Worm (Caenorhabditis elegans): Measurements from ENCODE around the gene tcc-1.

Gene tcc-1

DNA sequence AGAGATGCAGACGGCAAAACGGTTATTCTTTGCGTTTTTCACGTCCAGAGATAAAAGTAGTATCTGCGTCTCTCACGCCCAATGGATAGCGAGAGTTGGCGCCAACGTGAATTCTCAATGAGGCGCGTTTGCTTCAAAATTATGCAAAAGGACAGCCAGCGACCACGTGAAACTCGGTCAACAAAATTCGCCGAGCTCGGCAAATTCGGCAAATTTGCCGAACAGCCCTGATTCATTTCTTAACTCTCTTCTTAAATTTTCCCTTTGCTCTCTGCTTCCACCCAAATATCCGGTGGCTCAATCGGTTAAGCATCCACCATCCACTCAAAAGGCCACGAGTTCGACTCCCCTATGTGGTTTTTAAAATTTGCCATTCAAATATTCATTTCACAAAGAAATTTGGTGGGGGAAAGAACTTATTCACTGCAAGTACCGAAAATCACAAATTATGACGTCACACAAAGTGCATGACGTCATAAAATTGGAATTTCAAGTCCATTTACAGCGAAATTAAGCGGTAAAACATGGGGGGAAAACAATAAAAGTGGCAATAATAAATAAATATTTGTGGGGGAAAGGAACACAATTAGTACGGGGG lies 10.3 kb downstream of the tcc-1 start:
- TF ChIP-seq mbf-1 (tag; optimal IDR thresholded peaks at IDR 0.05) (no peak), lin-13 (GFP tag; optimal IDR thresholded peaks at IDR 0.05) (no peak), ztf-11 (tag; optimal IDR thresholded peaks at IDR 0.05) (no peak)

ce11 chrV:17844106-17844505 lies 11.7 kb downstream of the tcc-1 start, which contains the start of gene srh-286:
TSS of gene srh-286 (minus strand) at chrV:17844206.
- TF ChIP-seq snpc-4 (tag; optimal IDR thresholded peaks at IDR 0.05) (no peak), nhr-237 (tag; optimal IDR thresholded peaks at IDR 0.05) (no peak), dmd-4 (tag; optimal IDR thresholded peaks at IDR 0.05) (no peak), nhr-129 (tag; optimal IDR thresholded peaks at IDR 0.05) (no peak), mbf-1 (tag; optimal IDR thresholded peaks at IDR 0.05) (no peak), R02D3.7 (tag; optimal IDR thresholded peaks at IDR 0.05) (no peak), elt-1 (tag; optimal IDR thresholded peaks at IDR 0.05) (no peak)

ce11 chrV:17831350-17831749 lies 24.4 kb downstream of the tcc-1 start, which contains the start of gene srh-303:
TSS of gene srh-303 (plus strand) at chrV:17831650.
- no peak for TF ChIP-seq dmd-4 (tag; optimal IDR thresholded peaks at IDR 0.05)
- TF ChIP-seq unc-62 (GFP tag; optimal IDR thresholded peaks at IDR 0.05): no peak
- no peak for TF ChIP-seq lin-39 (tag; optimal IDR thresholded peaks at IDR 0.05)
- TF ChIP-seq peb-1 (tag; optimal IDR thresholded peaks at IDR 0.05): no peak
- TF ChIP-seq blmp-1 (tag; optimal IDR thresholded peaks at IDR 0.05; ENCODE audit: insufficient read depth): no peak
- no peak for TF ChIP-seq unc-55 (GFP tag; optimal IDR thresholded peaks at IDR 0.05)
- no peak for TF ChIP-seq ama-1 (optimal IDR thresholded peaks at IDR 0.05)
- TF ChIP-seq F13H6.1 (tag; optimal IDR thresholded peaks at IDR 0.05): no peak
- TF ChIP-seq nhr-12 (tag; optimal IDR thresholded peaks at IDR 0.05): no peak
- TF ChIP-seq elt-3 (tag; optimal IDR thresholded peaks at IDR 0.05): no peak
- no peak for TF ChIP-seq mbf-1 (tag; optimal IDR thresholded peaks at IDR 0.05)
- TF ChIP-seq egl-27 (tag; optimal IDR thresholded peaks at IDR 0.05): no peak
- no peak for TF ChIP-seq unc-39 (tag; optimal IDR thresholded peaks at IDR 0.05)
- no peak for TF ChIP-seq lsy-2 (tag; optimal IDR thresholded peaks at IDR 0.05)
- TF ChIP-seq mab-5 (tag; optimal IDR thresholded peaks at IDR 0.05): no peak
- TF ChIP-seq zag-1 (tag; optimal IDR thresholded peaks at IDR 0.05): no peak
- no peak for TF ChIP-seq mdl-1 (tag; optimal IDR thresholded peaks at IDR 0.05)
- no peak for TF ChIP-seq snpc-4 (tag; optimal IDR thresholded peaks at IDR 0.05)

ce11 chrV:17828310-17828709 lies 27.5 kb downstream of the tcc-1 start, which contains the start of gene srh-304:
TSS of gene srh-304 (plus strand) at chrV:17828610.
- TF ChIP-seq nhr-77 (tag; optimal IDR thresholded peaks at IDR 0.05) (no peak), unc-62 (GFP tag; optimal IDR thresholded peaks at IDR 0.05) (no peak), sma-9 (GFP tag; optimal IDR thresholded peaks at IDR 0.05) (no peak), sma-9 (tag; optimal IDR thresholded peaks at IDR 0.05) (no peak), elt-3 (tag; optimal IDR thresholded peaks at IDR 0.05) (no peak), lin-13 (GFP tag; optimal IDR thresholded peaks at IDR 0.05) (no peak), nhr-129 (tag; optimal IDR thresholded peaks at IDR 0.05) (no peak), skn-1 (tag; optimal IDR thresholded peaks at IDR 0.05) (no peak), nhr-21 (tag; optimal IDR thresholded peaks at IDR 0.05) (no peak), zag-1 (tag; optimal IDR thresholded peaks at IDR 0.05) (no peak), elt-1 (tag; optimal IDR thresholded peaks at IDR 0.05) (no peak), blmp-1 (tag; optimal IDR thresholded peaks at IDR 0.05; ENCODE audit: insufficient read depth) (no peak), sma-3 (GFP tag; optimal IDR thresholded peaks at IDR 0.05) (no peak), mab-5 (tag; optimal IDR thresholded peaks at IDR 0.05) (no peak), egl-27 (tag; optimal IDR thresholded peaks at IDR 0.05) (no peak), nhr-25 (tag; optimal IDR thresholded peaks at IDR 0.05) (no peak), ama-1 (optimal IDR thresholded peaks at IDR 0.05) (no peak), ceh-16 (tag; optimal IDR thresholded peaks at IDR 0.05) (no peak), unc-39 (tag; optimal IDR thresholded peaks at IDR 0.05) (no peak)

- TF ChIP-seq blmp-1 (tag; optimal IDR thresholded peaks at IDR 0.05; ENCODE audit: insufficient read depth): no peak
- TF ChIP-seq mbf-1 (tag; optimal IDR thresholded peaks at IDR 0.05): no peak
- TF ChIP-seq nhr-23 (tag; optimal IDR thresholded peaks at IDR 0.05): no peak
- TF ChIP-seq unc-39 (tag; optimal IDR thresholded peaks at IDR 0.05): no peak
- no peak for TF ChIP-seq ZK546.5 (tag; optimal IDR thresholded peaks at IDR 0.05)
- no peak for TF ChIP-seq gmeb-1 (tag; optimal IDR thresholded peaks at IDR 0.05)
- no peak for TF ChIP-seq lin-11 (tag; optimal IDR thresholded peaks at IDR 0.05)
- no peak for TF ChIP-seq egl-27 (tag; optimal IDR thresholded peaks at IDR 0.05)
- no peak for TF ChIP-seq alr-1 (tag; optimal IDR thresholded peaks at IDR 0.05)
- no peak for TF ChIP-seq zag-1 (tag; optimal IDR thresholded peaks at IDR 0.05)
- TF ChIP-seq aly-2 (tag; optimal IDR thresholded peaks at IDR 0.05): no peak
These were observed 31.2 kb downstream of the tcc-1 start, which contains the start of gene srh-301 for ce11 chrV:17824610-17825009. TSS of gene srh-301 (plus strand) at chrV:17824910.
